Fruit fly (Drosophila melanogaster): Measurements from ENCODE around the gene CG33177.

CG33177 gene

dm6 chrX:15074646-15075351 is 6.4 kb upstream of the CG33177 start (continued):
- peak; percentile 67 for TF ChIP-seq E2f2 (GFP tag; IDR thresholded peaks at IDR 0.05)
- TF ChIP-seq lbe (GFP tag; optimal IDR thresholded peaks at IDR 0.05): peak; percentile 2
- peak; percentile 83 for TF ChIP-seq ase (GFP tag; IDR thresholded peaks at IDR 0.05)
- TF ChIP-seq Atf3 (GFP tag; optimal IDR thresholded peaks at IDR 0.05): peak; percentile 88
- peak; percentile 79 for TF ChIP-seq CG4854 (GFP tag; optimal IDR thresholded peaks at IDR 0.05)
- peak; percentile 85 for TF ChIP-seq Dad (GFP tag; optimal IDR thresholded peaks at IDR 0.05)
- TF ChIP-seq CG10267 (tag; optimal IDR thresholded peaks at IDR 0.05): peak; percentile 77
- peak; percentile 84 for TF ChIP-seq Rx (GFP tag; IDR thresholded peaks at IDR 0.05)
- peak; percentile 85 for TF ChIP-seq PHDP (tag; optimal IDR thresholded peaks at IDR 0.05)
- peak; percentile 91 for TF ChIP-seq Mrtf (GFP tag; IDR thresholded peaks at IDR 0.05)
- TF ChIP-seq CG4707 (GFP tag; optimal IDR thresholded peaks at IDR 0.05): peak; percentile 41
- peak; percentile 54 for TF ChIP-seq CG30020 (tag; optimal IDR thresholded peaks at IDR 0.05)
- TF ChIP-seq zfh2 (GFP tag; optimal IDR thresholded peaks at IDR 0.05): peak; percentile 93
- peak; percentile 93 for TF ChIP-seq chm (GFP tag; IDR thresholded peaks at IDR 0.05)
- peak; percentile 78 for TF ChIP-seq CG4730 (GFP tag; IDR thresholded peaks at IDR 0.05)
- peak; percentile 75 for TF ChIP-seq HmgD (GFP tag; optimal IDR thresholded peaks at IDR 0.05)
- peak; percentile 86 for TF ChIP-seq CG14667 (GFP tag; IDR thresholded peaks at IDR 0.05)
- peak; percentile 46 for TF ChIP-seq CG6654 (GFP tag; optimal IDR thresholded peaks at IDR 0.05)
- TF ChIP-seq otp (GFP tag; IDR thresholded peaks at IDR 0.05): peak; percentile 84
- no peak for TF ChIP-seq hb (GFP tag; IDR thresholded peaks at IDR 0.05; ENCODE audit: partially characterized antibody)
- TF ChIP-seq CG11695 (GFP tag; IDR thresholded peaks at IDR 0.05): peak; percentile 83
- TF ChIP-seq repo (GFP tag; optimal IDR thresholded peaks at IDR 0.05): peak; percentile 88
- TF ChIP-seq CG15696 (tag; optimal IDR thresholded peaks at IDR 0.05): peak; percentile 53
- peak; percentile 77 for TF ChIP-seq disco-r (GFP tag; optimal IDR thresholded peaks at IDR 0.05)
- TF ChIP-seq run (tag; optimal IDR thresholded peaks at IDR 0.05): peak; percentile 69
- TF ChIP-seq luna (GFP tag; optimal IDR thresholded peaks at IDR 0.05): peak; percentile 91
- TF ChIP-seq crol (GFP tag; IDR thresholded peaks at IDR 0.05): peak; percentile 56; the same call in 1 of the 2 replicates
- peak; percentile 85 for TF ChIP-seq CG12219 (GFP tag; optimal IDR thresholded peaks at IDR 0.05)
- TF ChIP-seq Gsc (GFP tag; IDR thresholded peaks at IDR 0.05): peak; percentile 71; the same call in 1 of the 2 replicates
- peak; percentile 80 for TF ChIP-seq CG11560 (tag; IDR thresholded peaks at IDR 0.05)
- TF ChIP-seq kah (GFP tag; optimal IDR thresholded peaks at IDR 0.05): peak; percentile 77
- TF ChIP-seq CG1024 (GFP tag; IDR thresholded peaks at IDR 0.05): peak; percentile 83
- peak; percentile 91 for TF ChIP-seq CG10147 (GFP tag; optimal IDR thresholded peaks at IDR 0.05)
- TF ChIP-seq CG1602 (GFP tag; optimal IDR thresholded peaks at IDR 0.05): peak; percentile 85
- TF ChIP-seq Chrac-16 (GFP tag; optimal IDR thresholded peaks at IDR 0.05): peak; percentile 87
- peak; percentile 83 for TF ChIP-seq CG6683 (GFP tag; optimal IDR thresholded peaks at IDR 0.05)
- peak; percentile 92 for TF ChIP-seq HLH54F (GFP tag; optimal IDR thresholded peaks at IDR 0.05)
- no peak for TF ChIP-seq Opbp (GFP tag; IDR thresholded peaks at IDR 0.05; ENCODE audit: partially characterized antibody)
- peak; percentile 58 for TF ChIP-seq CG15073 (GFP tag; optimal IDR thresholded peaks at IDR 0.05)
- TF ChIP-seq mam (GFP tag; optimal IDR thresholded peaks at IDR 0.05): peak; percentile 97
- no peak for TF ChIP-seq MESR4 (GFP tag; optimal IDR thresholded peaks at IDR 0.05)
- peak; percentile 75 for TF ChIP-seq B-H2 (GFP tag; optimal IDR thresholded peaks at IDR 0.05)
- TF ChIP-seq CG6175 (GFP tag; IDR thresholded peaks at IDR 0.05): peak; percentile 71
- TF ChIP-seq fu2 (GFP tag; optimal IDR thresholded peaks at IDR 0.05): peak; percentile 92
- peak; percentile 76 for TF ChIP-seq CG18011 (GFP tag; optimal IDR thresholded peaks at IDR 0.05)
- peak; percentile 76 for TF ChIP-seq da (GFP tag; optimal IDR thresholded peaks at IDR 0.05)
- peak; percentile 93 for TF ChIP-seq CG7556 (GFP tag; optimal IDR thresholded peaks at IDR 0.05)
- no peak for TF ChIP-seq CG16813 (GFP tag; IDR thresholded peaks at IDR 0.05; ENCODE audit: partially characterized antibody)
- peak; percentile 82 for TF ChIP-seq slou (GFP tag; optimal IDR thresholded peaks at IDR 0.05)
- TF ChIP-seq CkIIα-i1 (GFP tag; IDR thresholded peaks at IDR 0.05): peak; percentile 71; the same call in 1 of the 2 replicates

All from whole organism, embryonic.